Worm (Caenorhabditis elegans) whole organism, late embryonic: Measurements from ENCODE around the gene tmem-131.

ENCODE experiments used
- C08G9.2 ChIP-seq: sonication (generic microtip); optimal IDR thresholded peaks from 2 replicates; lab custom pipeline; 2016; ENCODE audit warnings: mild to moderate bottlenecking, missing genetic modification characterization, moderate library complexity, missing compliant biosample characterization
- T23F11.4 ChIP-seq: fragments of 200-800 bp; sonication (Bioruptor generic); optimal IDR thresholded peaks from 2 replicates; lab custom pipeline; 2018; ENCODE audit warnings: mild to moderate bottlenecking, missing genetic modification characterization, missing compliant biosample characterization
- ama-1 ChIP-seq: fragments of 150-350 bp; optimal IDR thresholded peaks from 2 replicates; lab custom pipeline; 2014
- ceh-48 ChIP-seq: sonication (generic microtip); optimal IDR thresholded peaks from 2 replicates; lab custom pipeline; 2016; ENCODE audit warnings: missing genetic modification characterization, inconsistent platforms, missing compliant biosample characterization
- sdc-2 ChIP-seq: sonication (generic microtip); optimal IDR thresholded peaks from 2 replicates; lab custom pipeline; 2016; ENCODE audit warnings: missing genotype, missing genetic modification characterization, missing compliant biosample characterization
- sox-4 ChIP-seq: sonication (generic microtip); optimal IDR thresholded peaks from 2 replicates; lab custom pipeline; 2017; ENCODE audit warnings: mild to moderate bottlenecking, missing genetic modification characterization, inconsistent platforms, missing compliant biosample characterization
- ztf-16 ChIP-seq: sonication (generic microtip); optimal IDR thresholded peaks from 2 replicates; lab custom pipeline; 2017; ENCODE audit warnings: missing genetic modification characterization, missing compliant biosample characterization

- TF ChIP-seq T23F11.4 (GFP tag; lab: Kevin White, UChicago) (no peak), sdc-2 (tag; lab: Kevin White, UChicago) (no peak), C08G9.2 (tag; lab: Kevin White, UChicago) (no peak), ztf-16 (tag; lab: Kevin White, UChicago) (no peak), ama-1 (lab: Kevin White, UChicago) (no peak), sox-4 (no peak), ceh-48 (tag; lab: Kevin White, UChicago) (no peak)
These were observed 10.8 kb upstream of the tmem-131 start, which contains the start of gene R144.11 for ce11 chrIII:5008730-5009129.
